Fruit fly (Drosophila melanogaster): ENCODE results near the gene Mbs.
A peak's percentile ranks its signal among the peaks of the same experiment; 100 is the strongest.

dm6 chr3L:16045831-16046336 is 5.9 kb upstream of the Mbs start:
- TF ChIP-seq CG31627 (GFP tag; optimal IDR thresholded peaks at IDR 0.05) (peak; percentile 93), CG4318 (GFP tag; optimal IDR thresholded peaks at IDR 0.05) (peak; percentile 82), Eip78C (GFP tag) (peak; percentile 99), CG8632 (GFP tag; optimal IDR thresholded peaks at IDR 0.05) (peak; percentile 96), CG6808 (GFP tag; optimal IDR thresholded peaks at IDR 0.05) (peak; percentile 89), cyc (GFP tag; optimal IDR thresholded peaks at IDR 0.05) (peak; percentile 92), dsx (GFP tag; optimal IDR thresholded peaks at IDR 0.05; ENCODE audit: poor library complexity, severe bottlenecking) (peak; percentile 95)

Data from whole organism, prepupa.